Fruit fly (Drosophila melanogaster): ENCODE measurements around the gene CG5708.

Gene CG5708

DNA sequence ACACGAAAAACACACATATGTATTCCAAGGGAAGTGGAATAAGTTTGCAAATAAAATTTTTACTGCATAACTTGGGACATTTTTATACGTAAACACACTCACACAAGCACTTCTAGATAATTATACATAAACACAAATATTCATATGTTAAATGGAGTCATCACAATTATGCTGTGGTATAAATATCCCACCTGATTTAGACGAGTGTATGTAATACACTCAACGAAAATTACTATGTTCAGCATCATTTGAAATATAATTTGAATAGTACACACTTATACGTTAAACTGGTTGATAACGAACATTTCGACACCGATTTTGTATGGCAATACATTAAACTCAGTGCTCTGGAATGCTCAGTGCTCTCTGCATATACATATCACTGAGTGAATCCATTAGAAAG is 4.5 kb upstream of the CG5708 start (continued):
- no peak for TF ChIP-seq Hr51 (GFP tag; optimal IDR thresholded peaks at IDR 0.05)
- no peak for TF ChIP-seq schlank (tag; optimal IDR thresholded peaks at IDR 0.05)
- no peak for TF ChIP-seq HmgD (GFP tag; optimal IDR thresholded peaks at IDR 0.05)
- no peak for TF ChIP-seq Taf1 (GFP tag; IDR thresholded peaks at IDR 0.05)
- peak; percentile 42; the same call in 1 of the 2 replicates for TF ChIP-seq slbo (GFP tag; IDR thresholded peaks at IDR 0.05)
- TF ChIP-seq CG12155 (GFP tag; optimal IDR thresholded peaks at IDR 0.05) = no peak
- peak; percentile 36 for TF ChIP-seq ind (GFP tag; optimal IDR thresholded peaks at IDR 0.05)
- no peak for TF ChIP-seq Neu2 (GFP tag; optimal IDR thresholded peaks at IDR 0.05; ENCODE audit: borderline replicate concordance)
- TF ChIP-seq CG30403 (GFP tag; optimal IDR thresholded peaks at IDR 0.05) = no peak
- TF ChIP-seq pho (GFP tag; optimal IDR thresholded peaks at IDR 0.05) = no peak
- no peak for TF ChIP-seq ken (GFP tag; IDR thresholded peaks at IDR 0.05)
- TF ChIP-seq sob (GFP tag; IDR thresholded peaks at IDR 0.05) = 0 out of 2 replicates have a peak, but pooled peaks have one; percentile 9
- no peak for TF ChIP-seq CG16815 (GFP tag; optimal IDR thresholded peaks at IDR 0.05)
- TF ChIP-seq CG12071 (GFP tag; optimal IDR thresholded peaks at IDR 0.05) = no peak
- no peak for TF ChIP-seq Ssrp (tag; optimal IDR thresholded peaks at IDR 0.05)
- TF ChIP-seq CG4328 (GFP tag; optimal IDR thresholded peaks at IDR 0.05) = peak; percentile 26
- TF ChIP-seq emc (GFP tag; optimal IDR thresholded peaks at IDR 0.05) = no peak
- TF ChIP-seq Sry-δ (GFP tag; optimal IDR thresholded peaks at IDR 0.05) = no peak
- TF ChIP-seq yki (optimal IDR thresholded peaks at IDR 0.05) = no peak
- TF ChIP-seq CG16813 (GFP tag; IDR thresholded peaks at IDR 0.05; ENCODE audit: partially characterized antibody) = no peak
- no peak for TF ChIP-seq CG6654 (GFP tag; optimal IDR thresholded peaks at IDR 0.05)
- 0 out of 2 replicates have a peak, but pooled peaks have one; percentile 12 for TF ChIP-seq esg (GFP tag; conservative IDR thresholded peaks at IDR 0.05)
- no peak for TF ChIP-seq dm (GFP tag; optimal IDR thresholded peaks at IDR 0.05)
- peak; percentile 62; the same call in 1 of the 2 replicates for TF ChIP-seq Rfx (GFP tag; IDR thresholded peaks at IDR 0.05)
- TF ChIP-seq Fer2 (tag; optimal IDR thresholded peaks at IDR 0.05) = no peak
- peak; percentile 42 for TF ChIP-seq CG2120 (GFP tag; optimal IDR thresholded peaks at IDR 0.05)
- no peak for TF ChIP-seq chinmo (GFP tag; IDR thresholded peaks at IDR 0.05; ENCODE audit: partially characterized antibody)
- TF ChIP-seq exex (tag; optimal IDR thresholded peaks at IDR 0.05) = peak; percentile 32
- TF ChIP-seq pzg (GFP tag; optimal IDR thresholded peaks at IDR 0.05) = no peak
- no peak for TF ChIP-seq CG4282 (GFP tag; optimal IDR thresholded peaks at IDR 0.05)
- TF ChIP-seq Fer3 (tag; optimal IDR thresholded peaks at IDR 0.05) = peak; percentile 11
- peak; percentile 40 for TF ChIP-seq shn (GFP tag; optimal IDR thresholded peaks at IDR 0.05)
- no peak for TF ChIP-seq CG15479 (GFP tag; optimal IDR thresholded peaks at IDR 0.05)
- TF ChIP-seq wor (GFP tag; IDR thresholded peaks at IDR 0.05) = no peak
- TF ChIP-seq luna (GFP tag; optimal IDR thresholded peaks at IDR 0.05) = no peak
- no peak for TF ChIP-seq sc (optimal IDR thresholded peaks at IDR 0.05)
- no peak for TF ChIP-seq sc (GFP tag; optimal IDR thresholded peaks at IDR 0.05)
- TF ChIP-seq usp (GFP tag; optimal IDR thresholded peaks at IDR 0.05) = no peak
- no peak for TF ChIP-seq Lhr (GFP tag; optimal IDR thresholded peaks at IDR 0.05)
- peak; percentile 14 for TF ChIP-seq dmrt11E (tag; optimal IDR thresholded peaks at IDR 0.05)
- no peak for TF ChIP-seq toy (GFP tag; IDR thresholded peaks at IDR 0.05)
- TF ChIP-seq CG5245 (GFP tag; optimal IDR thresholded peaks at IDR 0.05) = peak; percentile 5
- peak; percentile 22 for TF ChIP-seq unpg (GFP tag; optimal IDR thresholded peaks at IDR 0.05)
- TF ChIP-seq CG14965 (GFP tag; optimal IDR thresholded peaks at IDR 0.05; ENCODE audit: borderline replicate concordance) = no peak
- no peak for TF ChIP-seq Jarid2 (GFP tag; optimal IDR thresholded peaks at IDR 0.05)
- TF ChIP-seq Sin3A (optimal IDR thresholded peaks at IDR 0.05) = no peak
- no peak for TF ChIP-seq danr (GFP tag; IDR thresholded peaks at IDR 0.05)
- no peak for TF ChIP-seq pros (GFP tag; optimal IDR thresholded peaks at IDR 0.05)
- TF ChIP-seq Pdp1 (GFP tag; optimal IDR thresholded peaks at IDR 0.05) = peak in 1 of 2 experiments; percentile 28
- peak; percentile 44 for TF ChIP-seq Meics (GFP tag; optimal IDR thresholded peaks at IDR 0.05)
- no peak for TF ChIP-seq hbn (GFP tag; IDR thresholded peaks at IDR 0.05; ENCODE audit: partially characterized antibody)
- peak; percentile 9 for TF ChIP-seq CG7556 (GFP tag; optimal IDR thresholded peaks at IDR 0.05)

Measured in whole organism, embryonic.